Worm (Caenorhabditis elegans): ENCODE results near the gene srm-6.
A peak's percentile ranks its signal among the peaks of the same experiment; 100 is the strongest.

srm-6 gene

DNA sequence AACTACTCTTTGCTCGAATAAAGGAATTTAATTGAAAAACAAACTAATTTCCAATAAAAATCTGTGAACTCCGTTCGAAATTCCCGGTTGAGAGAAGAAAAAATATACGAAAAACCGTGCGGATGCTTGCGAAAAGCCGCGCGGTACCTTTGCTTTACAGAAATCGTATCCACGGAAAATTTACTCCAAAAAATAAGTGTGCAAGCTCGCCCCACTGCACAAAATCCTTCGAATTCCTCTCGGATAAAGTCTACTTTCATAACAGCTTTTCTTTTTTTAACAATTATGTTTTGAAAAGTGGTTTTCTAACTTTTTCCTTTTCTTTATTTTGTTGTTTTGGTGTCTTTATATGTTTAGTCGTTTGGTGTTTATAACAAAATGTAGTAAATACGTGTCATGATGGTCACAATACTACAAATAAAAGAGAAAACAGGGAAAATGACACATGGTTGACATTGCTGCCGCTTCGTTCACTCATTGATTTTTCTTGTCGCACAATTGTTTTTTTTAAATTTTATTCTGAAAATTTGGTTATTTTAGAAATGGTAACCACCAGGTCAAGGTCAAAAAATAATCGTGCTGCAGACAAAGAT lies 10.6 kb downstream of the srm-6 start, which contains the start of gene cept-2:
Gene cept-2 (plus strand): TSS at position 533 of the 593 bp plus-strand sequence.
- peak; percentile 85 for TF ChIP-seq ztf-4 (tag; optimal IDR thresholded peaks at IDR 0.05)
- no peak for TF ChIP-seq elt-1 (tag; optimal IDR thresholded peaks at IDR 0.05)
- peak; percentile 94 for TF ChIP-seq sma-9 (GFP tag; optimal IDR thresholded peaks at IDR 0.05)
- no peak for TF ChIP-seq sma-9 (tag; optimal IDR thresholded peaks at IDR 0.05)
- TF ChIP-seq unc-55 (GFP tag; optimal IDR thresholded peaks at IDR 0.05), result peak; percentile 100
- TF ChIP-seq ceh-82 (tag; optimal IDR thresholded peaks at IDR 0.05), result peak; percentile 75
- peak; percentile 94 for TF ChIP-seq lin-13 (GFP tag; optimal IDR thresholded peaks at IDR 0.05)
- TF ChIP-seq dmd-4 (tag; optimal IDR thresholded peaks at IDR 0.05), result peak; percentile 43
- peak; percentile 56 for TF ChIP-seq zag-1 (tag; optimal IDR thresholded peaks at IDR 0.05)
- peak; percentile 93 for TF ChIP-seq F13H6.1 (tag; optimal IDR thresholded peaks at IDR 0.05)
- peak; percentile 76 for TF ChIP-seq fos-1 (tag; optimal IDR thresholded peaks at IDR 0.05)
- TF ChIP-seq ceh-16 (tag; optimal IDR thresholded peaks at IDR 0.05), result peak; percentile 64
- TF ChIP-seq nhr-21 (tag; optimal IDR thresholded peaks at IDR 0.05), result peak; percentile 91
- TF ChIP-seq sem-4 (tag; optimal IDR thresholded peaks at IDR 0.05), result peak; percentile 95
- peak; percentile 87 for TF ChIP-seq snpc-4 (tag; optimal IDR thresholded peaks at IDR 0.05)
- no peak for TF ChIP-seq aly-2 (tag; optimal IDR thresholded peaks at IDR 0.05)
- TF ChIP-seq ZK546.5 (tag; optimal IDR thresholded peaks at IDR 0.05), result peak; percentile 29
- peak; percentile 12 for TF ChIP-seq Y55F3AM.14 (GFP tag; optimal IDR thresholded peaks at IDR 0.05)
- no peak for TF ChIP-seq nhr-11 (tag; optimal IDR thresholded peaks at IDR 0.05)
- no peak for TF ChIP-seq peb-1 (tag; optimal IDR thresholded peaks at IDR 0.05)
- TF ChIP-seq nhr-129 (tag; optimal IDR thresholded peaks at IDR 0.05), result peak; percentile 95
- no peak for TF ChIP-seq mbf-1 (tag; optimal IDR thresholded peaks at IDR 0.05)
- no peak for TF ChIP-seq nhr-25 (tag; optimal IDR thresholded peaks at IDR 0.05)
- TF ChIP-seq ama-1 (optimal IDR thresholded peaks at IDR 0.05), result peak; percentile 53
- peak; percentile 66 for TF ChIP-seq nhr-77 (tag; optimal IDR thresholded peaks at IDR 0.05)
- TF ChIP-seq skn-1 (tag; optimal IDR thresholded peaks at IDR 0.05), result peak; percentile 86
- peak; percentile 80 to 96 for TF ChIP-seq lsy-2 (tag; optimal IDR thresholded peaks at IDR 0.05)
- peak; percentile 87 for TF ChIP-seq blmp-1 (tag; optimal IDR thresholded peaks at IDR 0.05; ENCODE audit: insufficient read depth)
- peak in 1 of 2 experiments; percentile 46 for TF ChIP-seq mdl-1 (tag; optimal IDR thresholded peaks at IDR 0.05)
- TF ChIP-seq elt-3 (tag; optimal IDR thresholded peaks at IDR 0.05), result no peak
- TF ChIP-seq nhr-23 (tag; optimal IDR thresholded peaks at IDR 0.05), result no peak
- peak; percentile 72 for TF ChIP-seq egl-27 (tag; optimal IDR thresholded peaks at IDR 0.05)
- TF ChIP-seq nhr-237 (tag; optimal IDR thresholded peaks at IDR 0.05), result no peak
- peak; percentile 88 for TF ChIP-seq gmeb-1 (tag; optimal IDR thresholded peaks at IDR 0.05)
- peak; percentile 94 for TF ChIP-seq crh-2 (tag; optimal IDR thresholded peaks at IDR 0.05)
- peak; percentile 97 for TF ChIP-seq C34F6.9 (tag; optimal IDR thresholded peaks at IDR 0.05)
- peak; percentile 95 for TF ChIP-seq sma-3 (GFP tag; optimal IDR thresholded peaks at IDR 0.05)
- TF ChIP-seq lin-11 (tag; optimal IDR thresholded peaks at IDR 0.05), result peak; percentile 96
- TF ChIP-seq R02D3.7 (tag; optimal IDR thresholded peaks at IDR 0.05), result peak; percentile 30
- no peak for TF ChIP-seq nhr-6 (tag; optimal IDR thresholded peaks at IDR 0.05)
- peak; percentile 88 for TF ChIP-seq mab-5 (tag; optimal IDR thresholded peaks at IDR 0.05)

DNA sequence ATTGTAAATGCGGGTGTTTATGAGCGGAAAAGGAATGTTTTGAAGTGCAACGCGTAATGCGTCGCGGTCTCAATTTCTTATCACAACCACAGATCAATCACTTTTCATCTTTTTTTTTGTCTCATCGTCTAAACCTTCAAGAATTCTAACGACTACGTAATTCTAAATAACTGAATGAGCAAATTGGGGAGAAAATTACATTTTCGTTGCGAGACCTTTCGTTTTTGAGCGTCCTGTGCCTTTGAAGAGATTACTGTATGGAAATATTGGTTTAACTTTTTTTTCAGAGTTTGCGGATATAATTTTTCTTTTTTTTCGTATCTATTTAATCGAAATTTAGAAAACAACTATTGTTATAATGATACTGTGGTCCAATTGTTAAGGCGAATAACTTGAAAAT lies 13.7 kb downstream of the srm-6 start:
- TF ChIP-seq lin-13 (GFP tag; optimal IDR thresholded peaks at IDR 0.05) (peak; percentile 11), Y55F3AM.14 (GFP tag; optimal IDR thresholded peaks at IDR 0.05) (no peak)

DNA sequence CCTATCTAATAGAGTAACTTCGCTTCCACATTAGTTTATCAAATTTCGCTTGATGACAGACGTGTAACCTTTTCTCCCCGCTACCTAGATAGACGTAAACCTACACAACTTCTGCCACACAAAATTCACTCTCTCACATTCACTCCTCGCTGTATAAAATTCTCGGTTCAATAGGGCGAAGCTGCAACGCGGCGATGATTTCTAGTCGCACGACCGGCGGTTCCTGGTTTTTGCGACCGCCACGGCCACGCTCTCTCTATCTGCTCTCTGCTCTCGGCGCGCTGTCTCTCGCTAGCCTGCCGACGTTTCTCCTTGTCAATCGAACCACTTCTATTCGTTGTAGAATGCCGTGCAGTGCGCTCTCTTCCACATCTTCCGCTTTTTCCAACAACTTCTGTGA lies 14.2 kb downstream of the srm-6 start:
- TF ChIP-seq ama-1 (optimal IDR thresholded peaks at IDR 0.05) (peak; percentile 4), R02D3.7 (tag; optimal IDR thresholded peaks at IDR 0.05) (no peak), fos-1 (tag; optimal IDR thresholded peaks at IDR 0.05) (peak; percentile 91), ceh-16 (tag; optimal IDR thresholded peaks at IDR 0.05) (no peak), aly-2 (tag; optimal IDR thresholded peaks at IDR 0.05) (no peak), nhr-23 (tag; optimal IDR thresholded peaks at IDR 0.05) (no peak), elt-1 (tag; optimal IDR thresholded peaks at IDR 0.05) (no peak), nhr-6 (tag; optimal IDR thresholded peaks at IDR 0.05) (no peak), lin-13 (GFP tag; optimal IDR thresholded peaks at IDR 0.05) (peak; percentile 58), nhr-77 (tag; optimal IDR thresholded peaks at IDR 0.05) (no peak), ztf-11 (tag; optimal IDR thresholded peaks at IDR 0.05) (no peak), unc-39 (tag; optimal IDR thresholded peaks at IDR 0.05) (peak; percentile 12), peb-1 (tag; optimal IDR thresholded peaks at IDR 0.05) (no peak), blmp-1 (tag; optimal IDR thresholded peaks at IDR 0.05; ENCODE audit: insufficient read depth) (peak; percentile 54), sem-4 (tag; optimal IDR thresholded peaks at IDR 0.05) (peak; percentile 37), nhr-12 (tag; optimal IDR thresholded peaks at IDR 0.05) (no peak), nhr-25 (tag; optimal IDR thresholded peaks at IDR 0.05) (peak; percentile 58), mbf-1 (tag; optimal IDR thresholded peaks at IDR 0.05) (no peak), crh-2 (tag; optimal IDR thresholded peaks at IDR 0.05) (peak; percentile 93), unc-55 (GFP tag; optimal IDR thresholded peaks at IDR 0.05) (peak; percentile 80), unc-62 (GFP tag; optimal IDR thresholded peaks at IDR 0.05) (no peak), gmeb-1 (tag; optimal IDR thresholded peaks at IDR 0.05) (peak; percentile 61), nhr-21 (tag; optimal IDR thresholded peaks at IDR 0.05) (peak; percentile 59), nhr-237 (tag; optimal IDR thresholded peaks at IDR 0.05) (no peak), skn-1 (tag; optimal IDR thresholded peaks at IDR 0.05) (no peak), sma-3 (GFP tag; optimal IDR thresholded peaks at IDR 0.05) (peak; percentile 72), ztf-4 (tag; optimal IDR thresholded peaks at IDR 0.05) (no peak), snpc-4 (tag; optimal IDR thresholded peaks at IDR 0.05) (peak; percentile 87), nhr-10 (tag; optimal IDR thresholded peaks at IDR 0.05) (no peak), nhr-11 (tag; optimal IDR thresholded peaks at IDR 0.05) (peak; percentile 49), C34F6.9 (tag; optimal IDR thresholded peaks at IDR 0.05) (peak; percentile 90), Y55F3AM.14 (GFP tag; optimal IDR thresholded peaks at IDR 0.05) (peak; percentile 16), lin-39 (tag; optimal IDR thresholded peaks at IDR 0.05) (no peak)

Data from whole organism, L2 larva.